Fruit fly (Drosophila melanogaster) whole organism, embryonic: ENCODE data around the gene teq.
A peak's percentile ranks its signal among the peaks of the same experiment; 100 is the strongest.

Experiments used
- Ada2b ChIP-seq: fragments of 200-800 bp; sonication (Bioruptor generic); IDR thresholded peaks from 2 replicates; pipeline ENCODE4 v1.3.6; 2022; ENCODE audit warnings: missing biosample characterization, missing genetic modification characterization
- B-H1 ChIP-seq: fragments of 200-800 bp; sonication (Bioruptor generic); IDR thresholded peaks from 3 replicates; pipeline ENCODE4 v1.3.6; 2022; ENCODE audit warnings: missing biosample characterization, missing genetic modification characterization
- CG10366 ChIP-seq: fragments of 200-800 bp; sonication (Bioruptor generic); IDR thresholded peaks from 2 replicates; pipeline ENCODE4 v1.3.6; 2022; ENCODE audit warnings: missing biosample characterization, missing genetic modification characterization
- CG10543 ChIP-seq: fragments of 200-800 bp; sonication (Bioruptor generic); optimal IDR thresholded peaks from 3 replicates; lab custom pipeline; 2017; ENCODE audit warnings: missing biosample characterization, mild to moderate bottlenecking, missing genetic modification characterization, moderate library complexity
- CG11093 ChIP-seq: fragments of 200-800 bp; sonication (Bioruptor generic); IDR thresholded peaks from 3 replicates; pipeline ENCODE4 v1.3.6; 2022; ENCODE audit warnings: missing biosample characterization, missing genetic modification characterization
- CG11504 ChIP-seq: fragments of 200-800 bp; sonication (Bioruptor generic); optimal IDR thresholded peaks from 3 replicates; lab custom pipeline; 2019; ENCODE audit warnings: missing biosample characterization, mild to moderate bottlenecking, missing genetic modification characterization, moderate library complexity
- CG12744 ChIP-seq: fragments of 200-800 bp; sonication (Bioruptor generic); optimal IDR thresholded peaks from 2 replicates; lab custom pipeline; 2016; ENCODE audit warnings: missing biosample characterization, missing genetic modification characterization
- CG13894 ChIP-seq: fragments of 200-800 bp; sonication (Bioruptor generic); optimal IDR thresholded peaks from 3 replicates; lab custom pipeline; 2018; ENCODE audit warnings: missing biosample characterization, mild to moderate bottlenecking, missing genetic modification characterization, moderate library complexity
- CG1602 ChIP-seq: fragments of 200-800 bp; sonication (Bioruptor generic); optimal IDR thresholded peaks from 3 replicates; lab custom pipeline; 2016; ENCODE audit warnings: missing biosample characterization, missing genetic modification characterization
- CG17385 ChIP-seq: fragments of 200-800 bp; sonication (Bioruptor generic); optimal IDR thresholded peaks from 3 replicates; lab custom pipeline; 2018; ENCODE audit warnings: missing biosample characterization, mild to moderate bottlenecking, missing genetic modification characterization
- CG17912 ChIP-seq: fragments of 200-800 bp; sonication (Bioruptor generic); optimal IDR thresholded peaks from 2 replicates; lab custom pipeline; 2018; ENCODE audit warnings: missing biosample characterization, mild to moderate bottlenecking, missing genetic modification characterization
- CG1832 ChIP-seq: fragments of 200-800 bp; sonication (Bioruptor generic); optimal IDR thresholded peaks from 2 replicates; lab custom pipeline; 2017; ENCODE audit warnings: missing biosample characterization, mild to moderate bottlenecking, missing genetic modification characterization, inconsistent platforms
- CG2712 ChIP-seq: fragments of 200-800 bp; optimal IDR thresholded peaks from 3 replicates; lab custom pipeline; 2019; ENCODE audit warnings: missing biosample characterization, mild to moderate bottlenecking, missing genetic modification characterization, moderate library complexity
- CG33557 ChIP-seq: fragments of 200-800 bp; sonication (Bioruptor generic); optimal IDR thresholded peaks from 2 replicates; lab custom pipeline; 2019; ENCODE audit warnings: missing biosample characterization, mild to moderate bottlenecking, missing genetic modification characterization, moderate library complexity
- CG3995 ChIP-seq: fragments of 200-800 bp; sonication (Bioruptor generic); optimal IDR thresholded peaks from 3 replicates; lab custom pipeline; 2016; ENCODE audit warnings: missing biosample characterization, missing genetic modification characterization
- CG4360 ChIP-seq: fragments of 200-800 bp; sonication (Bioruptor generic); IDR thresholded peaks from 2 replicates; pipeline ENCODE4 v1.3.6; 2022; ENCODE audit warnings: missing biosample characterization, missing genetic modification characterization
- CG6765 ChIP-seq: fragments of 200-800 bp; sonication (Bioruptor generic); optimal IDR thresholded peaks from 3 replicates; lab custom pipeline; 2017; ENCODE audit warnings: missing biosample characterization, mild to moderate bottlenecking, missing genetic modification characterization
- CG7556 ChIP-seq: fragments of 200-800 bp; sonication (Bioruptor generic); optimal IDR thresholded peaks from 2 replicates; lab custom pipeline; 2017; ENCODE audit warnings: missing biosample characterization, mild to moderate bottlenecking, missing genetic modification characterization
- CG8388 ChIP-seq: fragments of 200-800 bp; sonication (Bioruptor generic); optimal IDR thresholded peaks from 2 replicates; lab custom pipeline; 2019; ENCODE audit warnings: missing biosample characterization, mild to moderate bottlenecking, missing genetic modification characterization, moderate library complexity
- CG8765 ChIP-seq: fragments of 200-800 bp; sonication (Bioruptor generic); IDR thresholded peaks from 2 replicates; pipeline ENCODE4 v1.3.6; 2022; ENCODE audit warnings: missing biosample characterization, missing genetic modification characterization
- CG8944 ChIP-seq: fragments of 200-800 bp; sonication (Bioruptor generic); optimal IDR thresholded peaks from 3 replicates; lab custom pipeline; 2016; ENCODE audit warnings: missing biosample characterization, missing genetic modification characterization
- CG9437 ChIP-seq: fragments of 200-800 bp; sonication (Bioruptor generic); optimal IDR thresholded peaks from 2 replicates; lab custom pipeline; 2018; ENCODE audit warnings: missing biosample characterization, mild to moderate bottlenecking, missing genetic modification characterization
- Camta ChIP-seq: fragments of 200-800 bp; sonication (Bioruptor generic); optimal IDR thresholded peaks from 2 replicates; lab custom pipeline; 2016; ENCODE audit warnings: missing biosample characterization, missing genetic modification characterization
- Dad ChIP-seq: fragments of 200-800 bp; sonication (Bioruptor generic); optimal IDR thresholded peaks from 3 replicates; lab custom pipeline; 2016; ENCODE audit warnings: missing biosample characterization, missing genetic modification characterization
- Dip3 ChIP-seq: fragments of 200-800 bp; sonication (Bioruptor generic); optimal IDR thresholded peaks from 3 replicates; lab custom pipeline; 2016; ENCODE audit warnings: missing biosample characterization, missing genetic modification characterization
- Ets65A ChIP-seq: fragments of 200-800 bp; sonication (Bioruptor generic); peaks from one replicate; lab custom pipeline; 2016; ENCODE audit warnings: missing biosample characterization, missing genetic modification characterization
- H15 ChIP-seq: fragments of 200-800 bp; sonication (Bioruptor generic); IDR thresholded peaks from 3 replicates; pipeline ENCODE4 v1.3.6; 2022; ENCODE audit warnings: missing biosample characterization, missing genetic modification characterization
- Hmx ChIP-seq: fragments of 200-800 bp; sonication (Bioruptor generic); optimal IDR thresholded peaks from 2 replicates; lab custom pipeline; 2016; ENCODE audit warnings: missing biosample characterization, missing genetic modification characterization
- Meics ChIP-seq: fragments of 200-800 bp; sonication (Bioruptor generic); optimal IDR thresholded peaks from 2 replicates; lab custom pipeline; 2017; ENCODE audit warnings: missing biosample characterization, mild to moderate bottlenecking, missing genetic modification characterization
- Opbp ChIP-seq: fragments of 200-800 bp; sonication (Bioruptor generic); IDR thresholded peaks from 3 replicates; pipeline ENCODE4 v1.3.6; 2022; ENCODE audit warnings: missing biosample characterization, missing genetic modification characterization; ENCODE audit not compliant: partially characterized antibody
- PHDP ChIP-seq: fragments of 200-800 bp; sonication (Bioruptor generic); optimal IDR thresholded peaks from 3 replicates; lab custom pipeline; 2018; ENCODE audit warnings: missing biosample characterization, mild to moderate bottlenecking, missing genetic modification characterization, moderate library complexity
- Poxn ChIP-seq: fragments of 200-800 bp; sonication (Bioruptor generic); IDR thresholded peaks from 2 replicates; pipeline ENCODE4 v1.3.6; 2022; ENCODE audit warnings: missing biosample characterization, missing genetic modification characterization
- Side ChIP-seq: fragments of 200-800 bp; sonication (Bioruptor generic); optimal IDR thresholded peaks from 2 replicates; lab custom pipeline; 2016; ENCODE audit warnings: missing biosample characterization, missing genetic modification characterization
- Ssrp ChIP-seq: fragments of 200-800 bp; sonication (Bioruptor generic); optimal IDR thresholded peaks from 2 replicates; lab custom pipeline; 2018; ENCODE audit warnings: missing biosample characterization, mild to moderate bottlenecking, missing genetic modification characterization, moderate library complexity
- ap ChIP-seq: fragments of 200-800 bp; sonication (Bioruptor generic); IDR thresholded peaks from 2 replicates; pipeline ENCODE4 v1.3.6; 2022; ENCODE audit warnings: missing biosample characterization, missing genetic modification characterization
- crp ChIP-seq, 2 experiments: fragments of 200-800 bp; sonication (Bioruptor generic); optimal IDR thresholded peaks; 2 replicates in 1 of 2; 3 replicates in 1 of 2; lab custom pipeline; 2017; ENCODE audit warnings: missing biosample characterization in 2 of 2, missing genetic modification characterization in 2 of 2, mild to moderate bottlenecking in 1 of 2, moderate library complexity in 1 of 2
- esg ChIP-seq: fragments of 200-800 bp; sonication (Bioruptor generic); conservative IDR thresholded peaks from 2 replicates; pipeline ENCODE4 v1.3.6; 2022; ENCODE audit warnings: missing biosample characterization, missing genetic modification characterization
- gcm2 ChIP-seq: fragments of 200-800 bp; sonication (Bioruptor generic); optimal IDR thresholded peaks from 2 replicates; lab custom pipeline; 2016; ENCODE audit warnings: missing biosample characterization, missing genetic modification characterization
- hth ChIP-seq: fragments of >200 bp; optimal IDR thresholded peaks from 2 replicates; lab custom pipeline; 2017; ENCODE audit warnings: inconsistent platforms
- ken ChIP-seq: fragments of 200-800 bp; sonication (Bioruptor generic); IDR thresholded peaks from 3 replicates; pipeline ENCODE4 v1.3.6; 2022; ENCODE audit warnings: missing biosample characterization, missing genetic modification characterization
- mirr ChIP-seq: fragments of 200-800 bp; sonication (Bioruptor generic); optimal IDR thresholded peaks from 3 replicates; lab custom pipeline; 2018; ENCODE audit warnings: missing biosample characterization, mild to moderate bottlenecking, missing genetic modification characterization
- prd ChIP-seq, 3 experiments: fragments of >200 bp in 2 of 3; fragments of 200-800 bp in 1 of 3; sonication (Bioruptor generic) in 1 of 3; optimal IDR thresholded peaks in 2 of 3; IDR thresholded peaks in 1 of 3; 2 replicates in 2 of 3; 3 replicates in 1 of 3; pipeline versions ENCODE4 v1.3.6 to Lab custom; 2017 to 2022; ENCODE audit warnings: missing biosample characterization in 1 of 3, missing genetic modification characterization in 1 of 3
- rib ChIP-seq: fragments of 200-800 bp; sonication (Bioruptor generic); IDR thresholded peaks from 2 replicates; pipeline ENCODE4 v1.3.6; 2022; ENCODE audit warnings: missing biosample characterization, missing genetic modification characterization
- sc ChIP-seq, 3 experiments: fragments of >200 bp in 2 of 3; fragments of 200-800 bp in 1 of 3; sonication (Bioruptor generic) in 1 of 3; optimal IDR thresholded peaks; 2 replicates in 2 of 3; 3 replicates in 1 of 3; lab custom pipeline; 2017; ENCODE audit warnings: mild to moderate bottlenecking in 1 of 3, missing biosample characterization in 1 of 3, missing genetic modification characterization in 1 of 3, missing genetic modification reagents in 1 of 3
- sisA ChIP-seq: fragments of 200-800 bp; sonication (Bioruptor generic); IDR thresholded peaks from 2 replicates; pipeline ENCODE4 v1.3.6; 2022; ENCODE audit warnings: missing biosample characterization, missing genetic modification characterization
- slp2 ChIP-seq: fragments of 200-800 bp; sonication (Bioruptor generic); optimal IDR thresholded peaks from 2 replicates; lab custom pipeline; 2016; ENCODE audit warnings: missing biosample characterization, missing genetic modification characterization
- toy ChIP-seq: fragments of 200-800 bp; sonication (Bioruptor generic); IDR thresholded peaks from 2 replicates; pipeline ENCODE4 v1.3.6; 2022; ENCODE audit warnings: missing biosample characterization, missing genetic modification characterization
- twi ChIP-seq: fragments of 200-800 bp; optimal IDR thresholded peaks from 2 replicates; lab custom pipeline; 2019; ENCODE audit warnings: missing biosample characterization, mild to moderate bottlenecking, missing genetic modification characterization, moderate library complexity
- zen ChIP-seq: fragments of 200-800 bp; sonication (Bioruptor generic); optimal IDR thresholded peaks from 3 replicates; lab custom pipeline; 2018; ENCODE audit warnings: missing biosample characterization, mild to moderate bottlenecking, missing genetic modification characterization, moderate library complexity

teq gene

DNA sequence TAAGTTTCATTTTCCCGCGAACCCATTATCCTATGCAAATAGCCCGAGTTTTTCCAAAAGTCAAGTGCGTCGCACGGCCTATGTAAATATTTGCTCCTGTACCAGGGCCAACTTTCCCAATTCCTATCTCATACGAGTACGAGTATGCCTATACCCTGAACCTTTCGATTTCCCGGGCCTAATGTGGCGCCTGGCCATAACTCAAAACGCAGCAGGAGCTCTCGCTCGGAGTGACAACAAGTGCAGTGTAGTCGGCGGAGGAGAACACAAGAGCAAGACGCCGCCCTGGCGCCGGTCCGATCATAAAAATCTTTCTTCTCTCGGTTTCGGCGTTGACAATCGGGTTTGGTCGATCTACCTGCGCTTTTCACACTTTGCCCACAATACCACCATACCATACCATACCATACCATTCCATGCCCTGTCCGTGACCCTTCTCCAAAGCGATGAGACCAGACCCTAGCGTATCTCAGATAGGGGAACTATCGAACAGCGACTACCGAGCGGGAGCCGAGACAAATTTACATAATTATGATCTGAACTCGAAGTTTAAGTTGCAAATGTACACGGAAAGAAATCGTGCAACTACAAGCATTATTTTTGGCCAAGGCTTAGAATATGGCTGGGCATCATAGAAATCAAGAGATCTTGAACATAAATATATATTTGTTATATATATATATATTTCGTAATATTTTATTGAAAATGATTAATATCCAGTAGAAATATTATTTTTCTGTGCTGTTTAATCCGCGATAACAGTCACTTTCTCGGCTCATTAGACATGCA lies 32.0 kb upstream of the teq start (continued):
- peak; percentile 34; the same call in 1 of the 2 replicates for TF ChIP-seq sisA (GFP tag; lab: Robert Waterston, UW)
- TF ChIP-seq CG2712 (tag; lab: Kevin White, UChicago), result peak; percentile 82
- no peak for TF ChIP-seq Ada2b (GFP tag; lab: Robert Waterston, UW)
- TF ChIP-seq Dip3 (GFP tag; lab: Kevin White, UChicago), result no peak
- TF ChIP-seq CG3995 (GFP tag; lab: Kevin White, UChicago), result no peak
- peak; percentile 48 for TF ChIP-seq twi (tag; lab: Kevin White, UChicago)
- TF ChIP-seq Dad (GFP tag; lab: Kevin White, UChicago), result no peak
- 0 out of 2 replicates have a peak, but pooled peaks have one; percentile 16 for TF ChIP-seq CG4360 (GFP tag; lab: Robert Waterston, UW)
- no peak for TF ChIP-seq PHDP (tag; lab: Kevin White, UChicago)
- peak; percentile 64 for TF ChIP-seq CG33557
- TF ChIP-seq H15 (GFP tag; lab: Robert Waterston, UW), result no peak
- TF ChIP-seq Hmx, result no peak
- 0 out of 3 replicates have a peak, but pooled peaks have one; percentile 38 for TF ChIP-seq ken (GFP tag; lab: Robert Waterston, UW)
- TF ChIP-seq Poxn (GFP tag; lab: Robert Waterston, UW), result no peak
- TF ChIP-seq CG1602 (GFP tag; lab: Kevin White, UChicago), result peak; percentile 23
- TF ChIP-seq CG8388 (GFP tag; lab: Kevin White, UChicago), result peak; percentile 51
- no peak for TF ChIP-seq Meics (GFP tag; lab: Kevin White, UChicago)
- TF ChIP-seq esg (GFP tag; lab: Robert Waterston, UW), result peak; percentile 40; the same call in 1 of the 2 replicates
- TF ChIP-seq prd (optimal IDR thresholded peaks at IDR 0.05; lab: Kevin White, UChicago), result no peak
- peak; percentile 37; the same call in 2 of the 3 replicates for TF ChIP-seq prd (GFP tag; IDR thresholded peaks at IDR 0.05; lab: Robert Waterston, UW)
- no peak for TF ChIP-seq CG1832
- TF ChIP-seq slp2 (GFP tag; lab: Kevin White, UChicago), result no peak
- no peak for TF ChIP-seq CG17912 (GFP tag; lab: Kevin White, UChicago)
- no peak for TF ChIP-seq rib (GFP tag; lab: Robert Waterston, UW)
- TF ChIP-seq CG10366 (GFP tag; lab: Robert Waterston, UW), result no peak
- TF ChIP-seq ap (GFP tag; lab: Robert Waterston, UW), result no peak
- TF ChIP-seq CG7556, result peak; percentile 39
- no peak for TF ChIP-seq CG10543
- no peak for TF ChIP-seq toy
- TF ChIP-seq sc (optimal IDR thresholded peaks at IDR 0.05; lab: Kevin White, UChicago), result no peak
- TF ChIP-seq sc (GFP tag; optimal IDR thresholded peaks at IDR 0.05; lab: Kevin White, UChicago), result peak; percentile 49
- TF ChIP-seq CG8765 (GFP tag; lab: Robert Waterston, UW), result no peak
- no peak for TF ChIP-seq hth (lab: Kevin White, UChicago)
- peak; percentile 35 for TF ChIP-seq CG17385 (GFP tag; lab: Kevin White, UChicago)
- TF ChIP-seq CG9437 (GFP tag; lab: Kevin White, UChicago), result no peak
- no peak for TF ChIP-seq B-H1
- no peak for TF ChIP-seq CG6765 (GFP tag; lab: Kevin White, UChicago)
- no peak for TF ChIP-seq CG8944 (GFP tag; lab: Kevin White, UChicago)
- TF ChIP-seq gcm2 (GFP tag; lab: Kevin White, UChicago), result no peak
- TF ChIP-seq Opbp (GFP tag; lab: Robert Waterston, UW), result no peak
- TF ChIP-seq Camta, result no peak
- TF ChIP-seq CG11093, result no peak
- TF ChIP-seq Side (GFP tag; lab: Kevin White, UChicago), result no peak
- TF ChIP-seq zen (tag; lab: Kevin White, UChicago), result peak; percentile 76
- no peak for TF ChIP-seq CG13894 (tag; lab: Kevin White, UChicago)
- no peak for TF ChIP-seq mirr (GFP tag; lab: Kevin White, UChicago)
- TF ChIP-seq CG11504 (tag; lab: Kevin White, UChicago), result peak; percentile 64
- TF ChIP-seq Ssrp (tag; lab: Kevin White, UChicago), result peak; percentile 68
- no peak for TF ChIP-seq Ets65A (GFP tag; lab: Kevin White, UChicago)
- TF ChIP-seq CG12744 (GFP tag; lab: Kevin White, UChicago), result no peak
- TF ChIP-seq crp (GFP tag; optimal IDR thresholded peaks at IDR 0.05; lab: Kevin White, UChicago), result no peak
